Worm (Caenorhabditis elegans) whole organism, L4/young adult: ENCODE results near the gene fbxb-99.

ENCODE experiments used
- W03F9.2 ChIP-seq: fragments of 150-350 bp; optimal IDR thresholded peaks from 2 replicates; lab custom pipeline; 2014; ENCODE audit warnings: missing biosample characterization, missing genetic modification characterization
- dao-5 ChIP-seq: sonication (generic microtip); optimal IDR thresholded peaks from 2 replicates; lab custom pipeline; 2016; ENCODE audit warnings: missing genotype, missing genetic modification characterization, moderate library complexity, missing compliant biosample characterization
- him-1 ChIP-seq: sonication (generic microtip); optimal IDR thresholded peaks from 2 replicates; lab custom pipeline; 2016; ENCODE audit warnings: missing genotype, missing genetic modification reagents, missing genetic modification characterization, missing compliant biosample characterization

ce11 chrII:3808104-3808503, 14.9 kb upstream of the fbxb-99 start, which contains the start of gene F54D10.5:
- TF ChIP-seq W03F9.2 (tag; lab: Kevin White, UChicago) (peak; percentile 83), him-1 (tag; lab: Kevin White, UChicago) (no peak), dao-5 (tag; lab: Kevin White, UChicago) (no peak)
